Worm (Caenorhabditis elegans) whole organism, L1 larva: ENCODE measurements around the gene col-80.

Source experiments
- C04F5.9 ChIP-seq: sonication (generic microtip); optimal IDR thresholded peaks from 2 replicates; lab custom pipeline; 2016; ENCODE audit warnings: missing genetic modification characterization, missing compliant biosample characterization
- aha-1 ChIP-seq: fragments of 150-350 bp; optimal IDR thresholded peaks from 2 replicates; lab custom pipeline; 2014; ENCODE audit warnings: missing biosample characterization, missing genetic modification characterization
- aly-2 ChIP-seq: fragments of 150-350 bp; optimal IDR thresholded peaks from 2 replicates; lab custom pipeline; 2014; ENCODE audit warnings: missing biosample characterization, missing genetic modification characterization
- blmp-1 ChIP-seq: fragments of 150-350 bp; optimal IDR thresholded peaks from 2 replicates; lab custom pipeline; 2014; ENCODE audit warnings: missing biosample characterization, missing genetic modification characterization
- ceh-8 ChIP-seq: fragments of 200-800 bp; sonication (Bioruptor generic); optimal IDR thresholded peaks from 2 replicates; lab custom pipeline; 2018; ENCODE audit warnings: mild to moderate bottlenecking, missing genetic modification characterization, moderate library complexity, missing compliant biosample characterization
- dsc-1 ChIP-seq: sonication (generic microtip); optimal IDR thresholded peaks from 2 replicates; lab custom pipeline; 2016; ENCODE audit warnings: mild to moderate bottlenecking, missing genetic modification characterization, missing compliant biosample characterization
- efl-1 ChIP-seq, 4 experiments: fragments of 150-350 bp; optimal IDR thresholded peaks in 3 of 4; peaks in 1 of 4; 1 replicate in 1 of 4; 2 replicates in 3 of 4; lab custom pipeline; 2014; ENCODE audit warnings: missing biosample characterization in 2 of 4, missing genetic modification characterization in 2 of 4, missing genetic modification reagents in 2 of 4
- efl-3 ChIP-seq: fragments of 200-800 bp; sonication (Bioruptor generic); optimal IDR thresholded peaks from 2 replicates; lab custom pipeline; 2018; ENCODE audit warnings: mild to moderate bottlenecking, missing genetic modification characterization, missing compliant biosample characterization
- elt-2 ChIP-seq: sonication (generic microtip); optimal IDR thresholded peaks from 2 replicates; lab custom pipeline; 2016; ENCODE audit warnings: missing genetic modification characterization, mild to moderate bottlenecking, inconsistent platforms, missing compliant biosample characterization, missing genetic modification reagents
- elt-3 ChIP-seq, 6 experiments: fragments of 150-350 bp in 1 of 6; sonication (generic microtip); optimal IDR thresholded peaks; 2 replicates each; lab custom pipeline; 2017 to 2018; ENCODE audit warnings: missing biosample characterization in 6 of 6, missing genetic modification characterization in 6 of 6, inconsistent platforms in 1 of 6
- fkh-4 ChIP-seq: sonication (generic microtip); optimal IDR thresholded peaks from 2 replicates; lab custom pipeline; 2016; ENCODE audit warnings: missing compliant biosample characterization, missing genetic modification characterization, borderline replicate concordance
- fos-1 ChIP-seq: fragments of 150-350 bp; optimal IDR thresholded peaks from 2 replicates; lab custom pipeline; 2014; ENCODE audit warnings: missing biosample characterization, missing genetic modification characterization
- hlh-17 ChIP-seq: fragments of 200-800 bp; sonication (Bioruptor generic); optimal IDR thresholded peaks from 2 replicates; lab custom pipeline; 2018; ENCODE audit warnings: missing genetic modification characterization, mild to moderate bottlenecking, missing compliant biosample characterization, moderate library complexity, borderline replicate concordance
- irx-1 ChIP-seq: sonication (generic microtip); optimal IDR thresholded peaks from 2 replicates; lab custom pipeline; 2016; ENCODE audit warnings: missing genetic modification characterization, missing compliant biosample characterization
- lin-13 ChIP-seq: fragments of 150-350 bp; optimal IDR thresholded peaks from 2 replicates; lab custom pipeline; 2014; ENCODE audit warnings: missing biosample characterization, missing genetic modification reagents, missing genetic modification characterization
- lin-14 ChIP-seq: fragments of 200-800 bp; sonication (Bioruptor generic); optimal IDR thresholded peaks from 2 replicates; lab custom pipeline; 2018; ENCODE audit warnings: mild to moderate bottlenecking, missing genetic modification characterization, moderate library complexity, missing compliant biosample characterization
- lin-35 ChIP-seq, 2 experiments: fragments of 150-350 bp; optimal IDR thresholded peaks; 2 replicates each; lab custom pipeline; 2014; ENCODE audit warnings: missing biosample characterization in 2 of 2, missing genetic modification characterization in 2 of 2, missing genetic modification reagents in 2 of 2
- lsy-2 ChIP-seq, 2 experiments: fragments of 150-350 bp; optimal IDR thresholded peaks; 2 replicates each; lab custom pipeline; 2014; ENCODE audit warnings: missing biosample characterization in 2 of 2, missing genetic modification characterization in 2 of 2
- nhr-19 ChIP-seq: fragments of 200-800 bp; sonication (Bioruptor generic); conservative IDR thresholded peaks from 2 replicates; pipeline ENCODE4 v1.3.6; 2022; ENCODE audit warnings: missing genetic modification characterization, missing compliant biosample characterization
- nhr-20 ChIP-seq: sonication (generic microtip); optimal IDR thresholded peaks from 2 replicates; lab custom pipeline; 2016; ENCODE audit warnings: mild to moderate bottlenecking, missing genetic modification characterization, missing compliant biosample characterization
- nhr-237 ChIP-seq: fragments of 150-350 bp; optimal IDR thresholded peaks from 2 replicates; lab custom pipeline; 2014; ENCODE audit warnings: missing biosample characterization, missing genetic modification characterization
- nhr-28 ChIP-seq: fragments of 150-350 bp; optimal IDR thresholded peaks from 2 replicates; lab custom pipeline; 2014; ENCODE audit warnings: missing biosample characterization, missing genetic modification characterization
- rnt-1 ChIP-seq: sonication (generic microtip); optimal IDR thresholded peaks from 2 replicates; lab custom pipeline; 2016; ENCODE audit warnings: mild to moderate bottlenecking, missing genetic modification characterization, moderate library complexity, missing compliant biosample characterization
- sup-37 ChIP-seq: fragments of 200-800 bp; sonication (Bioruptor generic); optimal IDR thresholded peaks from 2 replicates; lab custom pipeline; 2018; ENCODE audit warnings: mild to moderate bottlenecking, missing genetic modification characterization, missing compliant biosample characterization
- tbx-2 ChIP-seq: sonication (generic microtip); optimal IDR thresholded peaks from 2 replicates; lab custom pipeline; 2016; ENCODE audit warnings: missing genetic modification characterization, missing compliant biosample characterization
- unc-130 ChIP-seq: fragments of 150-350 bp; optimal IDR thresholded peaks from 2 replicates; lab custom pipeline; 2017; ENCODE audit warnings: missing biosample characterization, missing genetic modification characterization, inconsistent platforms
- unc-62 ChIP-seq: fragments of 150-350 bp; optimal IDR thresholded peaks from 2 replicates; lab custom pipeline; 2014; ENCODE audit warnings: missing biosample characterization, missing genetic modification reagents, missing genetic modification characterization
- vab-15 ChIP-seq: sonication (generic microtip); optimal IDR thresholded peaks from 2 replicates; lab custom pipeline; 2017; ENCODE audit warnings: missing genotype, mild to moderate bottlenecking, missing genetic modification characterization, missing compliant biosample characterization
- zag-1 ChIP-seq: fragments of 150-350 bp; optimal IDR thresholded peaks from 2 replicates; lab custom pipeline; 2014; ENCODE audit warnings: missing biosample characterization, missing genetic modification characterization
- ztf-11 ChIP-seq, 2 experiments: sonication (generic microtip); optimal IDR thresholded peaks; 2 replicates each; lab custom pipeline; 2016 to 2017; ENCODE audit warnings: missing genetic modification characterization in 2 of 2, missing biosample characterization in 1 of 2, missing compliant biosample characterization in 1 of 2
- ztf-4 ChIP-seq: fragments of 150-350 bp; optimal IDR thresholded peaks from 2 replicates; lab custom pipeline; 2014; ENCODE audit warnings: missing biosample characterization, missing genetic modification characterization

col-80 gene

DNA sequence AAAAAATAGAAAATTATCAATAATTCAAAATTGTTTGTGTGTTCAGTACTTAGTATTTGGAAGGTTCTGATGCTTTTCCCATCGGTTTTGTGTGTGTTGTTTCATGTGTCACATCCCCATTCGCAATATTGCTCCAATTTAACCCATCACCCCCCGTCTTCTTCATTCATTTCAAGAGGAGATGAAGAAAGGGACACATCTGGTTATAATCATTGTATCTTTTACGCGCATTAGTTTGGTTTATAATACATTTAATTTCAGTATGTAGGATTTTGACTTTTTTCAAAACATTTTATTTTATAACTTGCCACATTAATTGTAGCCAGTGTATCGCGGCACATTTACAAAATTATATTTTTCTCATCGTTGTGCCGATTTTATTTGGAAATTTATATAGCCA lies 26.9 kb upstream of the col-80 start:
- TF ChIP-seq nhr-19 (no peak), fkh-4 (tag; lab: Kevin White, UChicago) (peak; percentile 62), irx-1 (tag; lab: Kevin White, UChicago) (no peak), aha-1 (no peak), dsc-1 (tag; lab: Kevin White, UChicago) (peak; percentile 93)

- TF ChIP-seq blmp-1 (no peak), lin-14 (GFP tag; lab: Kevin White, UChicago) (no peak), zag-1 (no peak), lin-13 (GFP tag; lab: Kevin White, UChicago) (no peak), ztf-11 (tag; optimal IDR thresholded peaks at IDR 0.05; lab: Kevin White, UChicago) (no peak), aly-2 (tag; lab: Kevin White, UChicago) (no peak), sup-37 (GFP tag; lab: Kevin White, UChicago) (no peak), unc-62 (no peak)
These were observed 26.4 kb upstream of the col-80 start for ce11 chrII:10680614-10681013.

DNA sequence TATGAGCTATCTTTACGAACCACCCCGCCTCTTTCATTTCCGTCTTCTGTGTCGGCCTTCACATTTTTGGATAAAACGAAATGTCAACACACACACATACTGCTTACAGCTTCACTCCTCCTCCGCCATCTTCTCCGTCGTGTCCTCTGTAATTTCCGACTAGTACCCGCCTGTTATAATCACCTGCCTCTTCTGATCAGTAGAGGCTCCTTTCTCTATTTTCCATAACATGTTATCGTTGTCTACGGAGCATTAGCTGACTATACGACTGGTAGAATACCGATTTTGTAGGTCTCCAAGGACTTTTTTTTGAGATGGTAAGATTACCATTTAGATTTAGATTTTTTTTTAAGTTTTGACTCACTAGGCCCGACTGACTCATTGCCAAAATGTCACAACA lies 22.0 kb upstream of the col-80 start:
- TF ChIP-seq nhr-20 (no peak), vab-15 (no peak), rnt-1 (tag; lab: Kevin White, UChicago) (no peak), fos-1 (tag; lab: Kevin White, UChicago) (no peak), nhr-28 (tag; lab: Kevin White, UChicago) (no peak), efl-3 (no peak), C04F5.9 (tag; lab: Kevin White, UChicago) (no peak), efl-1 (optimal IDR thresholded peaks at IDR 0.05; lab: Kevin White, UChicago) (no peak), efl-1 (GFP tag; optimal IDR thresholded peaks at IDR 0.05 in 1 of 2; lab: Kevin White, UChicago) (peak in 1 of 2 experiments; percentile 9)
- TF ChIP-seq, all 84 proteins: peak for 1

DNA sequence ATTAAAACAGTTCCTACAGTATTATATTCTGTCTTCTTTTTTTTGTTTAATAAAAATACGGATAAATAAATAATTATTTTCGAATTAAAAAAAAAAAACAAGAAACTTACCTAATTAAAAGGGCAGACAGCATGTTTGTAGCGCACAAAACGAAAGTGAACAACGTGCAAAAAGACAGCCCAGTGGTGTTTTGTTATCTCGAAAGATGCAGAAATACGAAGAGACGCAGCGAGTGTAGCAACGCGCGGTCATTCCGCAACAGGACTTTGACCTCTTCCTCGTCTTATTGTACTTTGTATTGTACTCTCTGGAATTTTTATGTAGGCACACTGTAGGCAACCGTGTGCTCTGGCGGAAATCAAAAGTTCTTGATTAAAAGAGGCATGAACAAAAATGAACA lies 13.3 kb upstream of the col-80 start, which contains the start of gene gbh-1:
gbh-1 (minus strand) TSS at position 149 of the 400 bp plus-strand sequence.
- TF ChIP-seq lsy-2 (tag; optimal IDR thresholded peaks at IDR 0.05; lab: Kevin White, UChicago) (no peak), unc-130 (tag; lab: Kevin White, UChicago) (no peak), elt-2 (tag; lab: Kevin White, UChicago) (peak; percentile 26), blmp-1 (peak; percentile 70)

DNA sequence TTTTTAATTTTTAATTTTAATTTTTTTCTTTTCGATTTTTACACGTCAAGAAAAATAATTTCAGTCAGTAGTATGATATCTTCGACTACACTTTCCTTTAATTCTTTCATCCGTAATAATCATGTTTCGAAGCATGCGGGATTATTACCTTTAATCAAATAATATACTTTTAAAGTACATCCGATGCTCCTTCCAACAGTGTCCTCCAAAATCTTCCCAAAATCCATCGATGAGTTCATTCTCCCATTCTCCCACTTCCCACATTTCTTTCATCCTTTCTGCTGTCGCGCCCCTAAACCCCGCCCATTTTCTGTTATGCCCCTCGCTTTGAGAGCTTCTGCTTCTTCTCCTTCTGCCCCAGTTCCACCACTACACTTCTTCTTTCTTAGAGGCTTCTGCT lies 12.3 kb upstream of the col-80 start, which contains the start of gene lgc-57:
lgc-57 (plus strand) TSS at position 301 of the 400 bp plus-strand sequence.
- TF ChIP-seq tbx-2 (tag; lab: Kevin White, UChicago) (no peak), ceh-8 (GFP tag; lab: Kevin White, UChicago) (no peak), unc-62 (no peak), ztf-4 (tag; lab: Kevin White, UChicago) (no peak), fkh-4 (tag; lab: Kevin White, UChicago) (no peak), elt-3 (tag; optimal IDR thresholded peaks at IDR 0.05; lab: Kevin White, UChicago) (no peak), nhr-237 (tag; lab: Kevin White, UChicago) (no peak), lin-35 (GFP tag; optimal IDR thresholded peaks at IDR 0.05; lab: Kevin White, UChicago) (no peak), hlh-17 (no peak)

- TF ChIP-seq aha-1: no peak
- peak; percentile 1 for TF ChIP-seq lin-14 (GFP tag; lab: Kevin White, UChicago)
These were observed 10.9 kb upstream of the col-80 start for ce11 chrII:10696060-10696459.
